Worm (Caenorhabditis elegans) whole organism, L3 larva: Measurements from ENCODE around the gene lido-7.
A peak's percentile ranks its signal among the peaks of the same experiment; 100 is the strongest.

Experiments used
- lin-39 ChIP-seq: fragments of 150-350 bp; optimal IDR thresholded peaks from 2 replicates; lab custom pipeline; 2018; ENCODE audit warnings: missing biosample characterization, missing genetic modification reagents, missing genetic modification characterization
- nfya-1 ChIP-seq: sonication (generic microtip); optimal IDR thresholded peaks from 2 replicates; lab custom pipeline; 2017; ENCODE audit warnings: missing genetic modification characterization, mild to moderate bottlenecking, missing compliant biosample characterization, antibody characterized with exemption, moderate library complexity; ENCODE audit not compliant: insufficient read depth
- nhr-12 ChIP-seq: fragments of 150-350 bp; optimal IDR thresholded peaks from 2 replicates; lab custom pipeline; 2014; ENCODE audit warnings: missing biosample characterization, missing genetic modification characterization

DNA sequence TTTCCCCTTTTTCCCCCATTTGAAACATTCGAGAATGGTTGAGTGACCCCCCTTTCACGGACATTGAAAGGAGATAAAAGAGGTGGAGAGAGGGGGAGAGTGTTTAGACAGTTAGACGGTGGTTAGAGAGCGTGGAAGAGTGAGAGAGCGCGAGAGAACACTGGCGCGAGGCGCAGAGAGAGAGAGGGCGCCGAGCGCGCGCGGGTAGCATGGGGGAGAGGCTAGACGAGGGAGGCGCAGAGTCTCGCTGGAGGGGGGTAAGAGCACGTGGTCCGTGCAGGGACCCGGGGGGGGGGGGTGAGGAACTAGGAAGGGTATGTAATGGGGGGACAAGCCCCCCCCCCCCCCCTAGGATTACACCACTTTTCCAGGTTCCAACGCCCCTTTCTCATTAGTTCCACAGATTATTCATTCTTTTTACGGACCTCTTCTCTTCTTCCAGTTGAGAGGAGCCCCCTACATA lies 14.1 kb upstream of the lido-7 start:
- TF ChIP-seq nhr-12 (tag; lab: Kevin White, UChicago) (no peak), lin-39 (tag; lab: Kevin White, UChicago) (peak; percentile 99), nfya-1 (peak; percentile 95)
